Fruit fly (Drosophila melanogaster) whole organism, pupa: Measurements from ENCODE around the gene Corp.

Experiments
- CG10348 ChIP-seq: fragments of 200-800 bp; sonication (Bioruptor generic); IDR thresholded peaks from 2 replicates; pipeline ENCODE4 v1.3.6; 2022; ENCODE audit warnings: missing biosample characterization, missing genetic modification characterization
- CG12605 ChIP-seq: fragments of 200-800 bp; sonication (Bioruptor generic); IDR thresholded peaks from 2 replicates; pipeline ENCODE4 v1.3.6; 2022; ENCODE audit warnings: missing biosample characterization, missing genetic modification characterization
- CG13204 ChIP-seq: fragments of 200-800 bp; sonication (Bioruptor generic); optimal IDR thresholded peaks from 2 replicates; lab custom pipeline; 2018; ENCODE audit warnings: missing biosample characterization, mild to moderate bottlenecking, missing genetic modification characterization, moderate library complexity
- CG14655 ChIP-seq: fragments of 200-800 bp; sonication (Bioruptor generic); optimal IDR thresholded peaks from 3 replicates; lab custom pipeline; 2017; ENCODE audit warnings: mild to moderate bottlenecking, missing biosample characterization, missing genetic modification reagents, missing genetic modification characterization
- CG15710 ChIP-seq: fragments of 200-800 bp; sonication (Bioruptor generic); optimal IDR thresholded peaks from 2 replicates; lab custom pipeline; 2018; ENCODE audit warnings: missing biosample characterization, mild to moderate bottlenecking, missing genetic modification characterization, moderate library complexity
- CG17806 ChIP-seq: fragments of 200-800 bp; sonication (Bioruptor generic); optimal IDR thresholded peaks from 2 replicates; lab custom pipeline; 2018; ENCODE audit warnings: missing biosample characterization, mild to moderate bottlenecking, missing genetic modification characterization, moderate library complexity
- CG32121 ChIP-seq: fragments of 200-800 bp; sonication (Bioruptor generic); IDR thresholded peaks from 2 replicates; pipeline ENCODE4 v1.3.6; 2022; ENCODE audit warnings: missing biosample characterization, missing genetic modification characterization
- CG34367 ChIP-seq: fragments of 200-800 bp; sonication (Bioruptor generic); optimal IDR thresholded peaks from 2 replicates; lab custom pipeline; 2018; ENCODE audit warnings: missing biosample characterization, mild to moderate bottlenecking, missing genetic modification characterization
- CG4496 ChIP-seq: fragments of 200-800 bp; sonication (Bioruptor generic); IDR thresholded peaks from 3 replicates; pipeline ENCODE4 v1.3.6; 2022; ENCODE audit warnings: missing biosample characterization, missing genetic modification characterization
- CG8159 ChIP-seq: fragments of 200-800 bp; sonication (Bioruptor generic); optimal IDR thresholded peaks from 3 replicates; lab custom pipeline; 2018; ENCODE audit warnings: missing biosample characterization, mild to moderate bottlenecking, missing genetic modification characterization, moderate library complexity
- CG8301 ChIP-seq: fragments of 200-800 bp; sonication (Bioruptor generic); optimal IDR thresholded peaks from 2 replicates; lab custom pipeline; 2018; ENCODE audit warnings: missing biosample characterization, mild to moderate bottlenecking, missing genetic modification characterization
- CG9948 ChIP-seq: fragments of 200-800 bp; sonication (Bioruptor generic); optimal IDR thresholded peaks from 2 replicates; lab custom pipeline; 2018; ENCODE audit warnings: missing biosample characterization, mild to moderate bottlenecking, missing genetic modification characterization, moderate library complexity
- D1 ChIP-seq: fragments of 200-800 bp; sonication (Bioruptor generic); optimal IDR thresholded peaks from 2 replicates; lab custom pipeline; 2018; ENCODE audit warnings: missing biosample characterization, mild to moderate bottlenecking, missing genetic modification characterization, moderate library complexity
- EcR ChIP-seq: fragments of 200-800 bp; sonication (Bioruptor generic); optimal IDR thresholded peaks from 3 replicates; lab custom pipeline; 2019; ENCODE audit warnings: missing biosample characterization, missing genetic modification characterization, mild to moderate bottlenecking, moderate library complexity, missing genetic modification reagents
- Ets98B ChIP-seq: fragments of 200-800 bp; sonication (Bioruptor generic); IDR thresholded peaks from 2 replicates; pipeline ENCODE4 v1.3.6; 2022; ENCODE audit warnings: missing biosample characterization, missing genetic modification characterization
- Pif1A ChIP-seq: fragments of 200-800 bp; sonication (Bioruptor generic); optimal IDR thresholded peaks from 3 replicates; lab custom pipeline; 2016; ENCODE audit warnings: missing biosample characterization, missing genetic modification characterization
- Pif1B ChIP-seq: fragments of 200-800 bp; sonication (Bioruptor generic); optimal IDR thresholded peaks from 3 replicates; lab custom pipeline; 2016; ENCODE audit warnings: missing biosample characterization, missing genetic modification characterization
- Snoo ChIP-seq: fragments of 200-800 bp; sonication (Bioruptor generic); optimal IDR thresholded peaks from 3 replicates; lab custom pipeline; 2017; ENCODE audit warnings: missing biosample characterization, mild to moderate bottlenecking, missing genetic modification characterization, inconsistent platforms
- fd96Ca ChIP-seq: fragments of 200-800 bp; sonication (Bioruptor generic); IDR thresholded peaks from 3 replicates; pipeline ENCODE4 v1.3.6; 2022; ENCODE audit warnings: missing biosample characterization, missing genetic modification characterization
- gl ChIP-seq: fragments of 200-800 bp; sonication (Bioruptor generic); optimal IDR thresholded peaks from 2 replicates; lab custom pipeline; 2018; ENCODE audit warnings: missing biosample characterization, mild to moderate bottlenecking, missing genetic modification characterization
- rn ChIP-seq: fragments of 200-800 bp; sonication (Bioruptor generic); IDR thresholded peaks from 2 replicates; pipeline ENCODE4 v1.3.6; 2022; ENCODE audit warnings: missing biosample characterization, missing genetic modification characterization

Corp gene

DNA sequence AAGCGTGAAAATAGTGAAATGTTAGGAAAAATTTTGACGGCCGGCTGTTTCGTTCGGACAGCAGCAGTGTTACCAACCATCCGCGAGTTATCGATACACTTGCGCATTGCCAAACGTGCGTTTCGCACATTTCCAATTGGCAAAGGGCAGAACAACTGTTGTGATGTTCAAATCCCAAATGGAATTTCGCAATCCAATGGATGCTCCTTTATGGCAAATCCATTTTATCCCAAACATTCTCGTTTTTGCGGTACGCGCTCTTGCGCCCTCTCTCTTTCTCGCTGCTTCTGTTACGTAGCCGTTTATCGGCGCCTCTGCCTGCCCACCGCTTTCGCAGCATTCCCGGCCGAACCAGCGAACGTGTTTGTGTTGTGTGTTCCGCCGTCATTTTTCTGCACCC, 28.0 kb downstream of the Corp start:
- no peak for TF ChIP-seq CG17806
- TF ChIP-seq Pif1B (GFP tag; lab: Kevin White, UChicago), result no peak
- TF ChIP-seq CG34367 (tag; lab: Kevin White, UChicago), result no peak
- TF ChIP-seq CG15710 (tag; lab: Kevin White, UChicago), result no peak
- no peak for TF ChIP-seq CG9948
- TF ChIP-seq gl (tag; lab: Kevin White, UChicago), result no peak
- no peak for TF ChIP-seq rn (GFP tag; lab: Robert Waterston, UW)
- no peak for TF ChIP-seq CG32121 (GFP tag; lab: Robert Waterston, UW)
- TF ChIP-seq CG13204 (GFP tag; lab: Kevin White, UChicago), result no peak
- TF ChIP-seq CG14655 (GFP tag; lab: Kevin White, UChicago), result no peak
- TF ChIP-seq Ets98B (GFP tag; lab: Robert Waterston, UW), result no peak
- TF ChIP-seq Snoo, result no peak
- TF ChIP-seq CG8159, result no peak

DNA sequence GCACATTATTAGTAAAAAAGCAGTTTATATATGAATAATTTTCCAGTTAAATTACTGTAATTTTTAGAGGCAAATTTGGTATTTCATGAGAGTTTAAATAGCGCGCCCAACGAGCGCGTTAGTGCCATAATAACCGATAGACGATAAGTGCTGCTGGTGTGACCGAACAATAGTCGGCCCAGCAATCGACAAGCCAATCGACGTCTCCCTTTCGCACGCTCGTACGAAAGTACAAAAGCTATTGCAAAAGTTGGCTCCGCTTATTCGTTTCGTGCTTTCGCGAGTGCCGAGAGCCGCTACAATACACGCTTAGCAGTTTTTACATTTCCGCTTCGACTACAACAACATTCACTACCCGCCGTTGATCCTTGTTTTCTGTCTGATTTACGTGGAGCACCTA, 28.9 kb downstream of the Corp start, which contains the start of gene Trxr1:
Trxr1 (plus strand) TSS at position 231 of the 400 bp plus-strand sequence.
- TF ChIP-seq CG8159 (peak; percentile 16), gl (tag; lab: Kevin White, UChicago) (no peak), CG12605 (no peak), CG9948 (no peak), rn (GFP tag; lab: Robert Waterston, UW) (no peak), CG4496 (GFP tag; lab: Robert Waterston, UW) (0 out of 3 replicates have a peak, but pooled peaks have one; percentile 50), Pif1A (GFP tag; lab: Kevin White, UChicago) (no peak), Ets98B (GFP tag; lab: Robert Waterston, UW) (no peak), EcR (GFP tag; lab: Kevin White, UChicago) (no peak), Pif1B (GFP tag; lab: Kevin White, UChicago) (no peak), CG15710 (tag; lab: Kevin White, UChicago) (peak; percentile 5)

DNA sequence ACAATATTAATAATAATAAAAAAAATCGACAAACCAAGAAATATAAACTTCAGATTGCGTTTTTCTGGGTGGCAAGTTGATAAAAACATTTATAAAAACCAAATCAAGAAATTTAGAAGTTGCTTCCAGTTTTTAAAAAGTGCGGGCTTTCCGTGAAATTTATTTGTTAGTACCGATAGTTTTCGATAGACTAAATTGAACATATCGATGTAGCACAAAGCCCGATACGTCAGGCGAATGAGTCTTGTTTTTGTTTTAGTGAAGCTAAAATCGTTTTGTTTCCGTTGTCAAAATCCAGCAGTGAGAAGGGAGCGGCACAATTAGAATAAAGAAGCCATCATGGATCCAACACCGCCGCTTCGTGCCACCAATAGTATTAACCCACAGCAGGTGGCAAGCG, 30.8 kb downstream of the Corp start, which contains the start of gene CG2147:
CG2147 (plus strand) TSS at position 254 of the 400 bp plus-strand sequence.
- TF ChIP-seq Pif1B (GFP tag; lab: Kevin White, UChicago) (no peak), Snoo (no peak), D1 (tag; lab: Kevin White, UChicago) (no peak), Ets98B (GFP tag; lab: Robert Waterston, UW) (no peak), CG13204 (GFP tag; lab: Kevin White, UChicago) (no peak), gl (tag; lab: Kevin White, UChicago) (no peak)
- TF ChIP-seq, all 21 proteins: peak for 0

DNA sequence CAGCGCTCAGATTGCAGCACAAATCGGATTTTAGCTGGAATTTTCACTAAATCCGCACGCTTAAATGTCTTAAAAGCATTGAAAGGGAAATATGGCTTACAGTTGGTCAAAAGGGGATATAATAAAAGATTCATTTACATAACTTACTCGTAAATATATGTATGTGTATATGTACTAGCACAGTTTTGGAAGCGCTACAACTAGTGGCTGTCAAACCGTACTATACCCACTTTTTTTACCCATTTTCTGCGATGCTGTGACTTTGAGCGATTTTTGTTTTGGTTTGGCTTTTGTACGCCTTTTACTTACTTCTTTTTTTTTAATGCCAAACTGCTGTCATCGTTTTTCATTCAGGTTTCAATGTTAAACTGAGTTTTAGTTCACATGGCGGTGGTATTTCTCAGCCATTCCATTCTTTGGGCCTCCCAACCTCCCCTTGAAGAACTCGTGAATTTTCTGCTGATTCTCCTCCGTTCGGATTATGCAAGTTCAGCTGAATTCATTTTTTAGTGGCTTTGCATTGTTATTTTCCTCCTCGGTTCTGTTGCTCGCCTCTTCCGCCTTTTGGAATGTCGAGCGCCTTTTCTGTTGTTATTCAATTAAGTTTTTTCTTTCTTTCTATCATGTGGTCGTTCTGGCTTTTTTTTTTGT, 37.2 kb downstream of the Corp start:
- TF ChIP-seq Pif1B (GFP tag; lab: Kevin White, UChicago), result no peak

DNA sequence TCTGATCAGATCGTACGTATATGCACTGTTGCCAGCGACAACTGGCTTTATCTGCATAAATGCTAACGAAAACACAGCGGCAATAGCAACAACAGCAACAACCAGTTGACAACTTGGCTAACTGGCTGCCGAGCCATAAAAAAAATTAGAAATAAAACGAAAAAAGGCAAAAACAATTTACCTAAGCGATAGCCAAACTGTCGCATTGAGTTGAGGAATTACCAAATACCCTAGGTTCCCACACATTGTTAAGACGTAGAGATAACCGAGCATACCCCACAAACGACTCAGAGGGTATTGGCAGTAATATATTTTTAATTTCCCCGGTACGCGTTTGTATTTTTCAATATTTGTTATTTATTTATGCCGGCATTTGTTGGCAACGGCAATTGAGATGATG, 38.0 kb downstream of the Corp start:
- TF ChIP-seq CG9948 (no peak), CG13204 (GFP tag; lab: Kevin White, UChicago) (no peak), rn (GFP tag; lab: Robert Waterston, UW) (no peak), CG32121 (GFP tag; lab: Robert Waterston, UW) (peak; percentile 60), CG17806 (no peak), EcR (GFP tag; lab: Kevin White, UChicago) (no peak), CG4496 (GFP tag; lab: Robert Waterston, UW) (no peak), CG12605 (no peak), CG10348 (GFP tag; lab: Robert Waterston, UW) (no peak), CG15710 (tag; lab: Kevin White, UChicago) (no peak), fd96Ca (GFP tag; lab: Robert Waterston, UW) (peak; percentile 65; the same call in 2 of the 3 replicates), CG14655 (GFP tag; lab: Kevin White, UChicago) (no peak), Pif1A (GFP tag; lab: Kevin White, UChicago) (no peak), CG34367 (tag; lab: Kevin White, UChicago) (no peak), Pif1B (GFP tag; lab: Kevin White, UChicago) (no peak), Ets98B (GFP tag; lab: Robert Waterston, UW) (peak; percentile 63; the same call in 1 of the 2 replicates), gl (tag; lab: Kevin White, UChicago) (no peak), D1 (tag; lab: Kevin White, UChicago) (no peak), CG8159 (no peak), CG8301 (no peak), Snoo (no peak)

DNA sequence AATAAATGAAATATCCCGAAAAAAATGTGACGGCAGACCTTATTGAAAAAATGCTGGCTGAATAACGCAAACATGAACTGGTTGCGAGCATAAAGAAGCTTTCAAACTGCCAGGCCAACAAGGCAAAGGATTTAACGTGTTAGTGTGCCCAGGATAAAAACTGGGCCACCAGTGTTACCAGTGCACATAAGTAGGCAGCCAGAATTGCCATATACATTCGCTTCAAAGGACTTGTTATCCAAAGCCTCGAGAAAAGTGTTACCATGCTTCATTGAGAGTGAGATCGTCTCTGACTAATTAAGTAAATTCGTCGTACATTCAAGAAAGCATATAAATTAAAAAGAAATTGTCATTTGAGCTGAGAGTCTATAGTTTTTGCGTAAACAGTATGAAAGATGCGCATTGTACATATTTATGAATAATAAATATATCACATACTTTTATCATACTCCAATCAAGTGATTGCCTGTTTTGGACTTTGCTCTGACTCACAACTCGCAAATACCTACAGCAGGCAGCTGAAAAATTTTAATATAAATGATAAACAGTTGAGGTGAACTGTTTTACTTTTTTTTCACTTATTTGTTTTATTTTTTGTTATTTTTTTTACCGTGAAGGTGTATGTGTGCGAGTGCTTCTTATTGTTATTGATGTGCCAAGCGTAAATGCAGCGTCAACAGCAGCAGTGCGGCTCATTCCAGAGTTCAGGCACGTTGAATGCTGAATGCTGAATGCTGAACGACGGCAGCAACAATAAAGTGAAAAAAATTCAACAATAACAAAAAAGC, 39.8 kb downstream of the Corp start:
- no peak for TF ChIP-seq CG4496 (GFP tag; lab: Robert Waterston, UW)
- TF ChIP-seq D1 (tag; lab: Kevin White, UChicago), result no peak
- no peak for TF ChIP-seq fd96Ca (GFP tag; lab: Robert Waterston, UW)
- TF ChIP-seq gl (tag; lab: Kevin White, UChicago), result peak; percentile 49
- no peak for TF ChIP-seq CG17806
- peak; percentile 35 for TF ChIP-seq Pif1A (GFP tag; lab: Kevin White, UChicago)
- peak; percentile 7 for TF ChIP-seq CG34367 (tag; lab: Kevin White, UChicago)
- peak; percentile 15 for TF ChIP-seq CG15710 (tag; lab: Kevin White, UChicago)
- TF ChIP-seq Pif1B (GFP tag; lab: Kevin White, UChicago), result peak; percentile 4
- peak; percentile 24 for TF ChIP-seq Snoo
- TF ChIP-seq CG13204 (GFP tag; lab: Kevin White, UChicago), result no peak
- no peak for TF ChIP-seq CG14655 (GFP tag; lab: Kevin White, UChicago)
